Worm (Caenorhabditis elegans): ENCODE data around the gene unc-98.

unc-98 gene

ce11 chrX:7561972-7562371 lies 11.4 kb downstream of the unc-98 start:
- TF ChIP-seq sptf-1 (tag; optimal IDR thresholded peaks at IDR 0.05) = no peak
- TF ChIP-seq ham-2 (GFP tag; optimal IDR thresholded peaks at IDR 0.05) = no peak

ce11 chrX:7558928-7559455 lies 14.4 kb downstream of the unc-98 start, which contains the start of the genes PDB1.1 and F08C6.5:
Gene PDB1.1 (minus strand): TSS chrX:7559085.
Gene F08C6.5 (plus strand): TSS chrX:7559405.
- TF ChIP-seq ceh-43 (GFP tag; optimal IDR thresholded peaks at IDR 0.05) = no peak
- TF ChIP-seq mls-2 (tag; optimal IDR thresholded peaks at IDR 0.05) = no peak
- no peak for TF ChIP-seq drap-1 (GFP tag; optimal IDR thresholded peaks at IDR 0.05)
- no peak for TF ChIP-seq nhr-28 (tag; optimal IDR thresholded peaks at IDR 0.05)

- TF ChIP-seq zip-8 (tag; optimal IDR thresholded peaks at IDR 0.05) = no peak
- TF ChIP-seq sptf-1 (tag; optimal IDR thresholded peaks at IDR 0.05) = no peak
- no peak for TF ChIP-seq snpc-4 (tag; optimal IDR thresholded peaks at IDR 0.05)
Measured at ce11 chrX:7554326-7554725, 19.1 kb downstream of the unc-98 start, which contains the start of gene F46C8.8. Gene F46C8.8 (minus strand): TSS chrX:7554426.

ce11 chrX:7553331-7553730 lies 20.1 kb downstream of the unc-98 start:
- TF ChIP-seq nhr-28 (tag; optimal IDR thresholded peaks at IDR 0.05) (no peak), nhr-12 (tag; optimal IDR thresholded peaks at IDR 0.05) (no peak), snpc-4 (tag; optimal IDR thresholded peaks at IDR 0.05) (no peak), blmp-1 (tag; optimal IDR thresholded peaks at IDR 0.05) (no peak), unc-62 (GFP tag; optimal IDR thresholded peaks at IDR 0.05) (no peak), M03D4.4 (tag; optimal IDR thresholded peaks at IDR 0.05) (no peak), bed-3 (GFP tag; optimal IDR thresholded peaks at IDR 0.05) (no peak), elt-3 (tag; optimal IDR thresholded peaks at IDR 0.05) (no peak), ces-1 (GFP tag; optimal IDR thresholded peaks at IDR 0.05) (no peak), ceh-43 (GFP tag; optimal IDR thresholded peaks at IDR 0.05) (no peak), ztf-11 (tag; optimal IDR thresholded peaks at IDR 0.05) (no peak), lin-32 (GFP tag; optimal IDR thresholded peaks at IDR 0.05) (no peak), lin-13 (tag; optimal IDR thresholded peaks at IDR 0.05) (no peak), ceh-39 (tag; optimal IDR thresholded peaks at IDR 0.05) (no peak), unc-39 (tag; optimal IDR thresholded peaks at IDR 0.05) (no peak), ceh-83 (GFP tag; optimal IDR thresholded peaks at IDR 0.05) (no peak), hlh-1 (tag; optimal IDR thresholded peaks at IDR 0.05) (no peak)

DNA sequence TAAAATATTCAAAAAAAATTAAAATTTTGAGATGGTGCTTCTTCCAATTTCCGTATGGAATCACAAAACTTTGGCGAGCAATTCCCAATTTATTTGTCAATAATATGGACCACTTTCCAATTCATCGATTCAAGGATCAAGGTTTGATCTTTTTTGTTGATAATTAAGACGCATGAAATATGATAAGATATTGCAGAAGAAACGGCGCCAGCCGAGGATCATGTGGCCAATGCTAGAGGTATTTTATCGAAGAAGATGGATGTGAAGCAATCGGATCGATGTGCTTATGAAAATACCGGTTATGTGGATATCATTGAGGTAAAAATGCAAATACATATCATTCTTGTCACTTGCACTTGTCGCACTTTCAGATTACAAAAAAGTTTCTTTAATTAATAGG lies 23.0 kb downstream of the unc-98 start:
- no peak for TF ChIP-seq cnd-1 (tag; optimal IDR thresholded peaks at IDR 0.05)
- TF ChIP-seq ceh-83 (GFP tag; optimal IDR thresholded peaks at IDR 0.05) = no peak

ce11 chrX:7548158-7548557 lies 25.3 kb downstream of the unc-98 start, which contains the start of gene F46C8.1:
Gene F46C8.1 (plus strand): TSS chrX:7548458.
- TF ChIP-seq pha-4 (tag; optimal IDR thresholded peaks at IDR 0.05) = no peak
- TF ChIP-seq lin-32 (GFP tag; optimal IDR thresholded peaks at IDR 0.05) = no peak
- no peak for TF ChIP-seq unc-39 (tag; optimal IDR thresholded peaks at IDR 0.05)
- no peak for TF ChIP-seq zip-8 (tag; optimal IDR thresholded peaks at IDR 0.05)
- no peak for TF ChIP-seq nhr-28 (tag; optimal IDR thresholded peaks at IDR 0.05)
- no peak for TF ChIP-seq lin-13 (tag; optimal IDR thresholded peaks at IDR 0.05)
- no peak for TF ChIP-seq tbx-8 (GFP tag; optimal IDR thresholded peaks at IDR 0.05)
- no peak for TF ChIP-seq sptf-1 (tag; optimal IDR thresholded peaks at IDR 0.05)
- TF ChIP-seq nhr-2 (tag; optimal IDR thresholded peaks at IDR 0.05) = no peak
- TF ChIP-seq M03D4.4 (tag; optimal IDR thresholded peaks at IDR 0.05) = no peak

DNA sequence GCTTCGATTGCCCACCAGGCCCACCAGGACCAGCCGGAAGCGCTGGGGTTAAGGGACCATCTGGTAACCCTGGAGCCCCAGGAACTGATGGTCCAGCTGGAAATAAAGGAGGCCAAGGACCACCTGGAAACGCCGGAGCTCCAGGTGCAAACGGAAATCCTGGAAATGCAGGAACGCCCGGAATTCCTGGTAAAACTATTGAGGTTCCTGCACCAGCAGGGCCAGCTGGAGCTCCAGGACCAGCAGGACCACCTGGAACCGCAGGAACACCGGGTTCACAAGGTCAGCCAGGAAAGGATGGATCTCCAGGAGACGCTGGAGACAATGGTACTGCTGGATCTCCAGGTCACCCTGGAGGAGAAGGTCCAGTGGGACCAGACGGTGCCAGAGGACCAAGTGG lies 25.7 kb downstream of the unc-98 start:
- TF ChIP-seq pha-4 (tag; optimal IDR thresholded peaks at IDR 0.05) (no peak), ceh-83 (GFP tag; optimal IDR thresholded peaks at IDR 0.05) (no peak), unc-62 (GFP tag; optimal IDR thresholded peaks at IDR 0.05) (no peak), nhr-76 (tag; optimal IDR thresholded peaks at IDR 0.05) (no peak), lin-32 (GFP tag; optimal IDR thresholded peaks at IDR 0.05) (no peak), flh-1 (GFP tag; optimal IDR thresholded peaks at IDR 0.05) (no peak), elt-1 (tag; optimal IDR thresholded peaks at IDR 0.05; ENCODE audit: borderline replicate concordance, insufficient read depth) (no peak), drap-1 (GFP tag; optimal IDR thresholded peaks at IDR 0.05) (no peak), zip-8 (tag; optimal IDR thresholded peaks at IDR 0.05) (no peak), unc-120 (tag; optimal IDR thresholded peaks at IDR 0.05; ENCODE audit: poor library complexity, severe bottlenecking) (no peak), ceh-39 (tag; optimal IDR thresholded peaks at IDR 0.05) (no peak), mab-5 (tag; optimal IDR thresholded peaks at IDR 0.05) (no peak), blmp-1 (tag; optimal IDR thresholded peaks at IDR 0.05) (no peak), nhr-28 (tag; optimal IDR thresholded peaks at IDR 0.05) (no peak), hlh-1 (tag; optimal IDR thresholded peaks at IDR 0.05) (no peak), sptf-1 (tag; optimal IDR thresholded peaks at IDR 0.05) (no peak), snpc-4 (tag; optimal IDR thresholded peaks at IDR 0.05) (no peak), ceh-43 (GFP tag; optimal IDR thresholded peaks at IDR 0.05) (no peak), tbx-8 (GFP tag; optimal IDR thresholded peaks at IDR 0.05) (no peak), lin-13 (tag; optimal IDR thresholded peaks at IDR 0.05) (no peak)
